Worm (Caenorhabditis elegans) whole organism, L3 larva: ENCODE measurements around the gene gpa-5.

Source experiments
- ceh-16 ChIP-seq: sonication (generic microtip); optimal IDR thresholded peaks from 2 replicates; lab custom pipeline; 2017; ENCODE audit warnings: missing biosample characterization, missing genetic modification characterization
- lin-15B ChIP-seq: fragments of 150-350 bp; optimal IDR thresholded peaks from 2 replicates; lab custom pipeline; 2014; ENCODE audit warnings: missing biosample characterization, missing genetic modification characterization
- mdl-1 ChIP-seq: fragments of 150-350 bp; optimal IDR thresholded peaks from 2 replicates; lab custom pipeline; 2014; ENCODE audit warnings: missing biosample characterization, missing genetic modification characterization
- nfya-1 ChIP-seq: sonication (generic microtip); optimal IDR thresholded peaks from 2 replicates; lab custom pipeline; 2017; ENCODE audit warnings: missing genetic modification characterization, mild to moderate bottlenecking, missing compliant biosample characterization, antibody characterized with exemption, moderate library complexity; ENCODE audit not compliant: insufficient read depth
- nhr-23 ChIP-seq: fragments of 150-350 bp; optimal IDR thresholded peaks from 2 replicates; lab custom pipeline; 2014; ENCODE audit warnings: missing biosample characterization, missing genetic modification reagents, missing genetic modification characterization
- pha-4 ChIP-seq: fragments of 150-350 bp; optimal IDR thresholded peaks from 2 replicates; lab custom pipeline; 2014; ENCODE audit warnings: missing biosample characterization, missing genetic modification reagents, missing genetic modification characterization
- skn-1 ChIP-seq: fragments of 150-350 bp; optimal IDR thresholded peaks from 2 replicates; lab custom pipeline; 2014; ENCODE audit warnings: missing biosample characterization, missing genetic modification characterization
- unc-39 ChIP-seq: sonication (generic microtip); optimal IDR thresholded peaks from 4 replicates; lab custom pipeline; 2017; ENCODE audit warnings: missing biosample characterization, missing genetic modification characterization
- unc-62 ChIP-seq: fragments of 150-350 bp; sonication (generic microtip); optimal IDR thresholded peaks from 4 replicates; lab custom pipeline; 2014; ENCODE audit warnings: missing biosample characterization, missing genetic modification reagents, missing genetic modification characterization

DNA sequence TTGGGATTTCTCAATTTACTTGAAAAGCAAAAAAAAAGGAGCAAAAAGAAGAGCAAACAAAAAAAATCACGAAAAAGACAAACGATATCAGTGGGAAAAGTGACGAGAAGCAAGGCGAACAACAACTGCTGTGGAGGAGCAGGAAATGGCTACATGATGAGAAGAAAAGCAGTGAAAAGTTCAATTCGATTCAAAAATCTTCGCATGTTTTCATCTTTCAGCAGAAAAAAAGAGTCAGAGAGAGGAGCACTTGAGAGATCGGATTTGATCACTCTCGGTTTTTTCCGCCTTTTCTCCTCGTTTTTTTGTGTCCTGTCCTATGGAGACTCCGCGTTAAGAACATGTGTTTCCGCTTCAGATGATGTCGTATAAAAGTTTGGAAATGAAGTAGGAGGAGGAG, 18.1 kb upstream of the gpa-5 start:
- TF ChIP-seq nhr-23 (tag; lab: Kevin White, UChicago) (no peak), nfya-1 (peak; percentile 16), pha-4 (no peak), unc-62 (GFP tag; lab: Kevin White, UChicago) (no peak), unc-39 (tag; lab: Kevin White, UChicago) (no peak), lin-15B (tag; lab: Kevin White, UChicago) (no peak), mdl-1 (no peak), ceh-16 (tag; lab: Kevin White, UChicago) (no peak), skn-1 (tag; lab: Kevin White, UChicago) (no peak)
